Fruit fly (Drosophila melanogaster): ENCODE measurements around the gene CheB38a.

Gene CheB38a

DNA sequence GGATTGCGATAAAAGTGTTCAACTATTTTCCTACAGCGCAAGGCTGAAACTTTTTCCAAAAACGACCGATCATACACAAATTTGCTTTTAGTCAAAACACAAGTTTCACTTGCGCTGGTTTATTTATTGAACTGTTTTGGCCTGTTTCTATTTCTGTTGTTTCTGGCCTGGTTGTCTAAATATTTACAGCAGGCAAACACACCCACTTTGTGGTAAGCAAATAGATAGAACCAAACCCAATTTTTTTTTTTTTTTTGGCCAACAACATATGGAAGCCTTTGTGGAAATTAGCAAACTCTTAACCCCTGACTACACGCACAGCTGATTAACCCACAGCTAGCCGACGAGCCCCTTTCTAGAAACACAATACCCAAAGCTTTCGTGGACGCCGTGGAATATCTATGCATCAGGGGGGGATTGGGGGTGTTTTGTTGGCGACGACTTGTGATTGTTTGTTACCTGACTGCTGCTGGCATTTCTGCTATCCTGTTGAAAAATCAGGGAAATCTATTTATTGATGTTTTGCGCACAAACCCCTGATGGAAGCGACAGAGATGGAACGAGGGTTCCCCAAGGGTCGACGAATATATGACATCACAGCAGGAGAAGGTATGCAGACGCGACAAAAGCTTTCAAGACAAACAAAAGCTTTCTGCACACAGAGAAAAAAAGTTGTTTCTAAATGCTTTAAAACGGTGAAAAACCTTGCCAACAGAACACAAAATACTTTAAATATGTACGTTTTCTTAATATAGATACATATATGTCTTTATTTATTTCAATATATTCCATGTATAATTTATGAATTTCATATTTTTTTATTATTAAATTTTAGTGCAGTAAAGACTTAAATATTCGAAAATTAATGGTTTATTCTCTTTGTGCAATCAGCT is 10.5 kb downstream of the CheB38a start (continued):
- TF ChIP-seq CG17829 (tag; optimal IDR thresholded peaks at IDR 0.05) (peak; percentile 28), Mad (GFP tag; optimal IDR thresholded peaks at IDR 0.05) (no peak), CG8388 (GFP tag; optimal IDR thresholded peaks at IDR 0.05) (peak; percentile 1), CG10543 (GFP tag; optimal IDR thresholded peaks at IDR 0.05) (peak; percentile 19), Camta (GFP tag; optimal IDR thresholded peaks at IDR 0.05) (no peak), CG4424 (GFP tag; optimal IDR thresholded peaks at IDR 0.05) (no peak), CG8924 (tag; optimal IDR thresholded peaks at IDR 0.05) (peak; percentile 50), H15 (GFP tag; IDR thresholded peaks at IDR 0.05) (0 out of 3 replicates have a peak, but pooled peaks have one; percentile 32), CG42726 (GFP tag; IDR thresholded peaks at IDR 0.05; ENCODE audit: partially characterized antibody) (no peak), CG11696 (GFP tag; IDR thresholded peaks at IDR 0.05) (no peak), Max (GFP tag; optimal IDR thresholded peaks at IDR 0.05) (no peak), CG9876 (GFP tag; optimal IDR thresholded peaks at IDR 0.05) (no peak), Kr (GFP tag; optimal IDR thresholded peaks at IDR 0.05) (no peak), Atf3 (GFP tag; optimal IDR thresholded peaks at IDR 0.05) (no peak), Tbp (GFP tag; optimal IDR thresholded peaks at IDR 0.05) (no peak), lmd (GFP tag; IDR thresholded peaks at IDR 0.05) (peak; percentile 32), ind (GFP tag; optimal IDR thresholded peaks at IDR 0.05) (peak; percentile 34), tx (GFP tag; optimal IDR thresholded peaks at IDR 0.05) (no peak), grau (tag; optimal IDR thresholded peaks at IDR 0.05) (peak; percentile 67), CG13123 (GFP tag; optimal IDR thresholded peaks at IDR 0.05) (no peak), CG6854 (GFP tag; optimal IDR thresholded peaks at IDR 0.05) (peak; percentile 45), sisA (GFP tag; IDR thresholded peaks at IDR 0.05) (peak; percentile 13; the same call in 1 of the 2 replicates), CG9797 (GFP tag; optimal IDR thresholded peaks at IDR 0.05) (no peak), Sin3A (optimal IDR thresholded peaks at IDR 0.05) (no peak), ci (GFP tag; IDR thresholded peaks at IDR 0.05) (peak; percentile 8; the same call in 2 of the 3 replicates), zf30C (GFP tag; optimal IDR thresholded peaks at IDR 0.05) (peak; percentile 68), CG4328 (GFP tag; optimal IDR thresholded peaks at IDR 0.05) (no peak), CG8944 (GFP tag; optimal IDR thresholded peaks at IDR 0.05) (no peak), CG32532 (GFP tag; IDR thresholded peaks at IDR 0.05) (peak; percentile 17), CG5180 (GFP tag; optimal IDR thresholded peaks at IDR 0.05) (no peak), CG5245 (GFP tag; optimal IDR thresholded peaks at IDR 0.05) (no peak), slp2 (GFP tag; optimal IDR thresholded peaks at IDR 0.05) (no peak), gsb (GFP tag; IDR thresholded peaks at IDR 0.05) (peak; percentile 22; the same call in 1 of the 2 replicates), NC2α (GFP tag; optimal IDR thresholded peaks at IDR 0.05) (no peak), br (optimal IDR thresholded peaks at IDR 0.05) (no peak), CG11560 (tag; IDR thresholded peaks at IDR 0.05) (no peak), cwo (GFP tag; optimal IDR thresholded peaks at IDR 0.05) (peak; percentile 52), CHES-1-like (GFP tag; optimal IDR thresholded peaks at IDR 0.05) (peak; percentile 40), Side (GFP tag; optimal IDR thresholded peaks at IDR 0.05) (no peak), sens (GFP tag) (peak; percentile 54), dan (GFP tag; IDR thresholded peaks at IDR 0.05) (no peak), HLH54F (GFP tag; optimal IDR thresholded peaks at IDR 0.05) (no peak), CG34224 (GFP tag; IDR thresholded peaks at IDR 0.05; ENCODE audit: partially characterized antibody) (no peak), CG17568 (GFP tag; optimal IDR thresholded peaks at IDR 0.05) (peak; percentile 65), H2.0 (GFP tag; IDR thresholded peaks at IDR 0.05) (no peak), btn (GFP tag; optimal IDR thresholded peaks at IDR 0.05) (no peak), pb (GFP tag; optimal IDR thresholded peaks at IDR 0.05) (no peak), en (GFP tag; optimal IDR thresholded peaks at IDR 0.05) (no peak), CG15514 (GFP tag; optimal IDR thresholded peaks at IDR 0.05) (peak; percentile 66), Nf-YA (GFP tag; IDR thresholded peaks at IDR 0.05) (no peak), grn (GFP tag; optimal IDR thresholded peaks at IDR 0.05) (no peak)

All from whole organism, embryonic.